Worm (Caenorhabditis elegans): ENCODE data around the gene B0222.11.

The B0222.11 gene

ce11 chrV:9123186-9123585, 44.8 kb downstream of the B0222.11 start, which contains the start of gene F21C10.11:
F21C10.11 (plus strand) TSS chrV:9123486.
- TF ChIP-seq nhr-23 (tag; optimal IDR thresholded peaks at IDR 0.05) (no peak), Y55F3AM.14 (GFP tag; optimal IDR thresholded peaks at IDR 0.05) (no peak), ama-1 (optimal IDR thresholded peaks at IDR 0.05) (no peak), elt-1 (tag; optimal IDR thresholded peaks at IDR 0.05) (no peak), nhr-6 (tag; optimal IDR thresholded peaks at IDR 0.05) (no peak), unc-39 (tag; optimal IDR thresholded peaks at IDR 0.05) (no peak), lin-11 (tag; optimal IDR thresholded peaks at IDR 0.05) (no peak), peb-1 (tag; optimal IDR thresholded peaks at IDR 0.05) (no peak), nhr-129 (tag; optimal IDR thresholded peaks at IDR 0.05) (no peak), mbf-1 (tag; optimal IDR thresholded peaks at IDR 0.05) (no peak), F13H6.1 (tag; optimal IDR thresholded peaks at IDR 0.05) (no peak), lsy-2 (tag; optimal IDR thresholded peaks at IDR 0.05) (no peak), nhr-25 (tag; optimal IDR thresholded peaks at IDR 0.05) (no peak), dmd-4 (tag; optimal IDR thresholded peaks at IDR 0.05) (no peak)

- TF ChIP-seq ceh-16 (tag; optimal IDR thresholded peaks at IDR 0.05) (no peak), nhr-11 (tag; optimal IDR thresholded peaks at IDR 0.05) (no peak), R02D3.7 (tag; optimal IDR thresholded peaks at IDR 0.05) (no peak), Y55F3AM.14 (GFP tag; optimal IDR thresholded peaks at IDR 0.05) (no peak), nhr-10 (tag; optimal IDR thresholded peaks at IDR 0.05) (no peak), F13H6.1 (tag; optimal IDR thresholded peaks at IDR 0.05) (no peak), unc-39 (tag; optimal IDR thresholded peaks at IDR 0.05) (no peak), ZK546.5 (tag; optimal IDR thresholded peaks at IDR 0.05) (no peak), nhr-23 (tag; optimal IDR thresholded peaks at IDR 0.05) (no peak), aly-2 (tag; optimal IDR thresholded peaks at IDR 0.05) (no peak), gmeb-1 (tag; optimal IDR thresholded peaks at IDR 0.05) (no peak), egl-27 (tag; optimal IDR thresholded peaks at IDR 0.05) (no peak), ceh-82 (tag; optimal IDR thresholded peaks at IDR 0.05) (no peak), lin-13 (GFP tag; optimal IDR thresholded peaks at IDR 0.05) (no peak), nhr-77 (tag; optimal IDR thresholded peaks at IDR 0.05) (no peak), peb-1 (tag; optimal IDR thresholded peaks at IDR 0.05) (no peak), C34F6.9 (tag; optimal IDR thresholded peaks at IDR 0.05) (no peak), elt-3 (tag; optimal IDR thresholded peaks at IDR 0.05) (no peak), zag-1 (tag; optimal IDR thresholded peaks at IDR 0.05) (no peak), lin-11 (tag; optimal IDR thresholded peaks at IDR 0.05) (no peak)
Measured at ce11 chrV:9122004-9122403, 46.0 kb downstream of the B0222.11 start, which contains the start of gene F21C10.13. F21C10.13 (plus strand) TSS chrV:9122304.
